Fruit fly (Drosophila melanogaster) whole organism, prepupa: ENCODE data around the gene tst.
A peak's percentile ranks its signal among the peaks of the same experiment; 100 is the strongest.

Experiments
- CG10631 ChIP-seq: fragments of 200-800 bp; sonication (Bioruptor generic); optimal IDR thresholded peaks from 2 replicates; lab custom pipeline; 2016; ENCODE audit warnings: missing biosample characterization, missing genetic modification characterization
- CG10669 ChIP-seq: fragments of 200-800 bp; sonication (Bioruptor generic); optimal IDR thresholded peaks from 3 replicates; lab custom pipeline; 2018; ENCODE audit warnings: missing biosample characterization, mild to moderate bottlenecking, missing genetic modification characterization, moderate library complexity
- CG11294 ChIP-seq: fragments of 200-800 bp; sonication (Bioruptor generic); IDR thresholded peaks from 2 replicates; pipeline ENCODE4 v1.3.6; 2022; ENCODE audit warnings: missing biosample characterization, missing genetic modification characterization
- CG11902 ChIP-seq: fragments of 200-800 bp; sonication (Bioruptor generic); optimal IDR thresholded peaks from 3 replicates; lab custom pipeline; 2016; ENCODE audit warnings: missing biosample characterization, missing genetic modification characterization
- CG1621 ChIP-seq: fragments of 200-800 bp; sonication (Bioruptor generic); optimal IDR thresholded peaks from 3 replicates; lab custom pipeline; 2018; ENCODE audit warnings: missing biosample characterization, mild to moderate bottlenecking, missing genetic modification characterization
- CG3032 ChIP-seq: fragments of 200-800 bp; optimal IDR thresholded peaks from 2 replicates; lab custom pipeline; 2019; ENCODE audit warnings: missing biosample characterization, mild to moderate bottlenecking, missing genetic modification characterization, moderate library complexity
- CG34406 ChIP-seq: fragments of 200-800 bp; sonication (Bioruptor generic); optimal IDR thresholded peaks from 3 replicates; lab custom pipeline; 2016; ENCODE audit warnings: missing biosample characterization, missing genetic modification characterization
- CG4318 ChIP-seq: fragments of 200-800 bp; sonication (Bioruptor generic); optimal IDR thresholded peaks from 3 replicates; lab custom pipeline; 2017; ENCODE audit warnings: missing biosample characterization, mild to moderate bottlenecking, missing genetic modification characterization
- CG6163 ChIP-seq: fragments of 200-800 bp; sonication (Bioruptor generic); IDR thresholded peaks from 3 replicates; pipeline ENCODE4 v1.3.6; 2022; ENCODE audit warnings: missing biosample characterization, missing genetic modification characterization
- CG6276 ChIP-seq: fragments of 200-800 bp; sonication (Bioruptor generic); optimal IDR thresholded peaks from 2 replicates; lab custom pipeline; 2017; ENCODE audit warnings: missing biosample characterization, mild to moderate bottlenecking, missing genetic modification characterization
- CG6792 ChIP-seq: fragments of 200-800 bp; sonication (Bioruptor generic); optimal IDR thresholded peaks from 3 replicates; lab custom pipeline; 2016; ENCODE audit warnings: missing biosample characterization, missing genetic modification characterization
- CG6808 ChIP-seq: fragments of 200-800 bp; sonication (Bioruptor generic); optimal IDR thresholded peaks from 3 replicates; lab custom pipeline; 2017; ENCODE audit warnings: missing biosample characterization, missing genetic modification characterization, mild to moderate bottlenecking, moderate library complexity, missing genetic modification reagents
- CG6854 ChIP-seq: fragments of 200-800 bp; sonication (Bioruptor generic); optimal IDR thresholded peaks from 2 replicates; lab custom pipeline; 2017; ENCODE audit warnings: missing biosample characterization, mild to moderate bottlenecking, missing genetic modification characterization
- CG7368 ChIP-seq: fragments of 200-800 bp; sonication (Bioruptor generic); optimal IDR thresholded peaks from 3 replicates; lab custom pipeline; 2016; ENCODE audit warnings: missing biosample characterization, missing genetic modification characterization
- CG8119 ChIP-seq: fragments of 200-800 bp; sonication (Bioruptor generic); IDR thresholded peaks from 3 replicates; pipeline ENCODE4 v1.3.6; 2022; ENCODE audit warnings: missing biosample characterization, missing genetic modification characterization
- CG8632 ChIP-seq: fragments of 200-800 bp; sonication (Bioruptor generic); optimal IDR thresholded peaks from 3 replicates; lab custom pipeline; 2016; ENCODE audit warnings: missing biosample characterization, missing genetic modification characterization
- Eip75B ChIP-seq: fragments of 200-800 bp; sonication (Bioruptor generic); optimal IDR thresholded peaks from 3 replicates; lab custom pipeline; 2016; ENCODE audit warnings: missing biosample characterization, missing genetic modification characterization
- Eip78C ChIP-seq: fragments of 200-800 bp; sonication (Bioruptor generic); peaks from one replicate; lab custom pipeline; 2016; ENCODE audit warnings: missing biosample characterization, missing genetic modification characterization
- Eip93F ChIP-seq: fragments of 200-800 bp; sonication (Bioruptor generic); optimal IDR thresholded peaks from 2 replicates; lab custom pipeline; 2016; ENCODE audit warnings: missing biosample characterization, mild to moderate bottlenecking, missing genetic modification characterization
- Ets96B ChIP-seq: fragments of 200-800 bp; optimal IDR thresholded peaks from 2 replicates; lab custom pipeline; 2019; ENCODE audit warnings: missing biosample characterization, mild to moderate bottlenecking, missing genetic modification characterization, moderate library complexity
- Gug ChIP-seq: fragments of 200-800 bp; sonication (Bioruptor generic); IDR thresholded peaks from 2 replicates; pipeline ENCODE4 v1.3.6; 2022; ENCODE audit warnings: missing biosample characterization, missing genetic modification characterization
- Hr38 ChIP-seq: sonication (Bioruptor generic); optimal IDR thresholded peaks from 2 replicates; lab custom pipeline; 2016; ENCODE audit warnings: missing biosample characterization, missing genetic modification characterization
- Hr4 ChIP-seq: fragments of 200-800 bp; sonication (Bioruptor generic); optimal IDR thresholded peaks from 3 replicates; lab custom pipeline; 2016; ENCODE audit warnings: missing biosample characterization, missing genetic modification characterization
- Lpt ChIP-seq: fragments of 200-800 bp; sonication (Bioruptor generic); optimal IDR thresholded peaks from 3 replicates; lab custom pipeline; 2016; ENCODE audit warnings: missing biosample characterization, missing genetic modification characterization
- Met ChIP-seq: fragments of 200-800 bp; sonication (Bioruptor generic); optimal IDR thresholded peaks from 3 replicates; lab custom pipeline; 2016; ENCODE audit warnings: missing biosample characterization, missing genetic modification characterization
- OdsH ChIP-seq: fragments of 200-800 bp; sonication (Bioruptor generic); optimal IDR thresholded peaks from 3 replicates; lab custom pipeline; 2016; ENCODE audit warnings: missing biosample characterization, missing genetic modification characterization
- Smox ChIP-seq: fragments of 200-800 bp; sonication (Bioruptor generic); optimal IDR thresholded peaks from 3 replicates; lab custom pipeline; 2016; ENCODE audit warnings: missing biosample characterization, missing genetic modification characterization
- Sox102F ChIP-seq: fragments of 200-800 bp; sonication (Bioruptor generic); optimal IDR thresholded peaks from 2 replicates; lab custom pipeline; 2016; ENCODE audit warnings: missing biosample characterization, mild to moderate bottlenecking, missing genetic modification characterization
- Sox14 ChIP-seq: fragments of 200-800 bp; sonication (Bioruptor generic); optimal IDR thresholded peaks from 3 replicates; lab custom pipeline; 2016; ENCODE audit warnings: missing biosample characterization, missing genetic modification characterization
- cyc ChIP-seq: fragments of 200-800 bp; sonication (Bioruptor generic); optimal IDR thresholded peaks from 3 replicates; lab custom pipeline; 2016; ENCODE audit warnings: missing biosample characterization, missing genetic modification characterization
- dac ChIP-seq: fragments of 200-800 bp; sonication (Bioruptor generic); optimal IDR thresholded peaks from 2 replicates; lab custom pipeline; 2017; ENCODE audit warnings: missing biosample characterization, mild to moderate bottlenecking, missing genetic modification characterization
- dsx ChIP-seq: fragments of 200-800 bp; optimal IDR thresholded peaks from 3 replicates; lab custom pipeline; 2019; ENCODE audit warnings: missing biosample characterization, mild to moderate bottlenecking, missing genetic modification characterization, moderate library complexity; ENCODE audit not compliant: poor library complexity, severe bottlenecking
- eg ChIP-seq: fragments of 200-800 bp; sonication (Bioruptor generic); IDR thresholded peaks from 3 replicates; pipeline ENCODE4 v1.3.6; 2022; ENCODE audit warnings: missing biosample characterization, missing genetic modification characterization
- fkh ChIP-seq: fragments of 200-800 bp; sonication (Bioruptor generic); optimal IDR thresholded peaks from 3 replicates; lab custom pipeline; 2017; ENCODE audit warnings: missing biosample characterization, mild to moderate bottlenecking, missing genetic modification characterization, moderate library complexity
- lz ChIP-seq: fragments of 200-800 bp; sonication (Bioruptor generic); optimal IDR thresholded peaks from 3 replicates; lab custom pipeline; 2016; ENCODE audit warnings: missing biosample characterization, missing genetic modification characterization
- net ChIP-seq: fragments of 200-800 bp; sonication (Bioruptor generic); optimal IDR thresholded peaks from 3 replicates; lab custom pipeline; 2016; ENCODE audit warnings: missing biosample characterization, missing genetic modification characterization
- pdm3 ChIP-seq: fragments of 200-800 bp; sonication (Bioruptor generic); optimal IDR thresholded peaks from 3 replicates; lab custom pipeline; 2016; ENCODE audit warnings: missing biosample characterization, missing genetic modification characterization
- salr ChIP-seq, 2 experiments: fragments of 200-800 bp; sonication (Bioruptor generic); optimal IDR thresholded peaks; 3 replicates each; lab custom pipeline; 2016 to 2018; ENCODE audit warnings: missing biosample characterization in 2 of 2, missing genetic modification characterization in 2 of 2, mild to moderate bottlenecking in 1 of 2
- ss ChIP-seq, 2 experiments: fragments of 200-800 bp; sonication (Bioruptor generic); optimal IDR thresholded peaks; 2 replicates in 1 of 2; 3 replicates in 1 of 2; lab custom pipeline; 2017 to 2018; ENCODE audit warnings: mild to moderate bottlenecking in 2 of 2, missing biosample characterization in 2 of 2, missing genetic modification characterization in 2 of 2, moderate library complexity in 1 of 2
- svp ChIP-seq: fragments of 200-800 bp; sonication (Bioruptor generic); peaks from one replicate; lab custom pipeline; 2016; ENCODE audit warnings: missing biosample characterization, missing genetic modification characterization
- topi ChIP-seq: fragments of 200-800 bp; sonication (Bioruptor generic); optimal IDR thresholded peaks from 3 replicates; lab custom pipeline; 2016; ENCODE audit warnings: missing biosample characterization, missing genetic modification characterization

The tst gene

dm6 chr3R:23729632-23730471, 42.8 kb downstream of the tst start (continued):
- TF ChIP-seq CG1621 (tag; lab: Kevin White, UChicago) (peak; percentile 91), fkh (GFP tag; lab: Kevin White, UChicago) (peak; percentile 16), CG6276 (GFP tag; lab: Kevin White, UChicago) (peak; percentile 32), CG34406 (GFP tag; lab: Kevin White, UChicago) (no peak), eg (GFP tag; lab: Robert Waterston, UW) (no peak; the same call in 2 of the 3 replicates), ss (GFP tag; optimal IDR thresholded peaks at IDR 0.05; lab: Kevin White, UChicago) (peak; percentile 59 to 67), salr (GFP tag; optimal IDR thresholded peaks at IDR 0.05; lab: Kevin White, UChicago) (no peak), cyc (GFP tag; lab: Kevin White, UChicago) (no peak), CG8632 (no peak), CG6854 (peak; percentile 70), Sox102F (peak; percentile 36), Met (GFP tag; lab: Kevin White, UChicago) (no peak), CG11902 (GFP tag; lab: Kevin White, UChicago) (no peak), lz (GFP tag; lab: Kevin White, UChicago) (no peak), CG6792 (GFP tag; lab: Kevin White, UChicago) (no peak), CG6808 (GFP tag; lab: Kevin White, UChicago) (peak; percentile 63), dac (GFP tag; lab: Kevin White, UChicago) (no peak), CG4318 (GFP tag; lab: Kevin White, UChicago) (no peak), CG7368 (GFP tag; lab: Kevin White, UChicago) (no peak), CG10631 (GFP tag; lab: Kevin White, UChicago) (no peak), CG11294 (GFP tag; lab: Robert Waterston, UW) (no peak), Eip93F (GFP tag; lab: Kevin White, UChicago) (peak; percentile 61), CG8119 (GFP tag; lab: Robert Waterston, UW) (peak; percentile 37; the same call in 2 of the 3 replicates), Sox14 (GFP tag; lab: Kevin White, UChicago) (peak; percentile 95), topi (GFP tag; lab: Kevin White, UChicago) (no peak), CG3032 (tag; lab: Kevin White, UChicago) (no peak), CG6163 (peak; percentile 40; the same call in 1 of the 3 replicates), Hr38 (GFP tag; lab: Kevin White, UChicago) (no peak), Hr4 (GFP tag; lab: Kevin White, UChicago) (no peak), Ets96B (tag; lab: Kevin White, UChicago) (no peak), Eip78C (GFP tag; lab: Kevin White, UChicago) (peak; percentile 84), Smox (no peak), dsx (GFP tag; lab: Kevin White, UChicago) (peak; percentile 52), pdm3 (GFP tag; lab: Kevin White, UChicago) (no peak), Gug (GFP tag; lab: Robert Waterston, UW) (no peak), CG10669 (GFP tag; lab: Kevin White, UChicago) (no peak), Eip75B (GFP tag; lab: Kevin White, UChicago) (peak; percentile 59), net (GFP tag; lab: Kevin White, UChicago) (peak; percentile 38), OdsH (GFP tag; lab: Kevin White, UChicago) (no peak), svp (GFP tag; lab: Kevin White, UChicago) (peak; percentile 88), Lpt (GFP tag; lab: Kevin White, UChicago) (peak; percentile 26)
